Worm (Caenorhabditis elegans) whole organism, L1 larva: ENCODE measurements around the gene srz-54.

ENCODE experiments used
- C04F5.9 ChIP-seq: sonication (generic microtip); optimal IDR thresholded peaks from 2 replicates; lab custom pipeline; 2016; ENCODE audit warnings: missing genetic modification characterization, missing compliant biosample characterization
- C16A3.4 ChIP-seq: fragments of 150-350 bp; optimal IDR thresholded peaks from 2 replicates; lab custom pipeline; 2014; ENCODE audit warnings: missing biosample characterization, missing genetic modification characterization
- C34B4.2 ChIP-seq: sonication (generic microtip); optimal IDR thresholded peaks from 2 replicates; lab custom pipeline; 2017; ENCODE audit warnings: mild to moderate bottlenecking, missing genetic modification characterization, missing compliant biosample characterization
- aly-2 ChIP-seq: fragments of 150-350 bp; optimal IDR thresholded peaks from 2 replicates; lab custom pipeline; 2014; ENCODE audit warnings: missing biosample characterization, missing genetic modification characterization
- blmp-1 ChIP-seq: fragments of 150-350 bp; optimal IDR thresholded peaks from 2 replicates; lab custom pipeline; 2014; ENCODE audit warnings: missing biosample characterization, missing genetic modification characterization
- ceh-82 ChIP-seq, 3 experiments: fragments of 150-350 bp in 1 of 3; sonication (generic microtip) in 2 of 3; optimal IDR thresholded peaks; 2 replicates each; lab custom pipeline; 2014 to 2017; ENCODE audit warnings: missing biosample characterization in 3 of 3, missing genetic modification characterization in 3 of 3
- ceh-90 ChIP-seq: sonication (generic microtip); optimal IDR thresholded peaks from 2 replicates; lab custom pipeline; 2016; ENCODE audit warnings: missing genetic modification characterization, missing compliant biosample characterization
- efl-3 ChIP-seq: fragments of 200-800 bp; sonication (Bioruptor generic); optimal IDR thresholded peaks from 2 replicates; lab custom pipeline; 2018; ENCODE audit warnings: mild to moderate bottlenecking, missing genetic modification characterization, missing compliant biosample characterization
- egl-27 ChIP-seq, 2 experiments: fragments of 150-350 bp in 1 of 2; sonication (generic microtip); optimal IDR thresholded peaks; 3 replicates each; lab custom pipeline; 2017 to 2018; ENCODE audit warnings: missing biosample characterization in 2 of 2, missing genetic modification characterization in 2 of 2, missing genetic modification reagents in 2 of 2
- elt-2 ChIP-seq: sonication (generic microtip); optimal IDR thresholded peaks from 2 replicates; lab custom pipeline; 2016; ENCODE audit warnings: missing genetic modification characterization, mild to moderate bottlenecking, inconsistent platforms, missing compliant biosample characterization, missing genetic modification reagents
- ets-5 ChIP-seq: fragments of 200-800 bp; sonication (Bioruptor generic); IDR thresholded peaks from 2 replicates; pipeline ENCODE4 v1.3.6; 2022; ENCODE audit warnings: missing genetic modification characterization, missing compliant biosample characterization
- fkh-4 ChIP-seq: sonication (generic microtip); optimal IDR thresholded peaks from 2 replicates; lab custom pipeline; 2016; ENCODE audit warnings: missing compliant biosample characterization, missing genetic modification characterization, borderline replicate concordance
- fkh-8 ChIP-seq: sonication (generic microtip); optimal IDR thresholded peaks from 2 replicates; lab custom pipeline; 2016; ENCODE audit warnings: mild to moderate bottlenecking, missing genetic modification characterization, missing compliant biosample characterization
- fos-1 ChIP-seq: fragments of 150-350 bp; optimal IDR thresholded peaks from 2 replicates; lab custom pipeline; 2014; ENCODE audit warnings: missing biosample characterization, missing genetic modification characterization
- grh-1 ChIP-seq: fragments of 200-800 bp; sonication (Bioruptor generic); IDR thresholded peaks from 2 replicates; pipeline ENCODE4 v1.3.6; 2022; ENCODE audit warnings: missing genetic modification reagents, missing genetic modification characterization, missing compliant biosample characterization
- irx-1 ChIP-seq: sonication (generic microtip); optimal IDR thresholded peaks from 2 replicates; lab custom pipeline; 2016; ENCODE audit warnings: missing genetic modification characterization, missing compliant biosample characterization
- isw-1 ChIP-seq: fragments of 200-800 bp; sonication (Bioruptor generic); IDR thresholded peaks from 2 replicates; pipeline ENCODE4 v1.3.6; 2022; ENCODE audit warnings: missing genetic modification characterization, missing compliant biosample characterization
- jun-1 ChIP-seq: fragments of 150-350 bp; optimal IDR thresholded peaks from 2 replicates; lab custom pipeline; 2014; ENCODE audit warnings: missing biosample characterization, missing genetic modification reagents, missing genetic modification characterization
- lin-13 ChIP-seq: fragments of 150-350 bp; optimal IDR thresholded peaks from 2 replicates; lab custom pipeline; 2014; ENCODE audit warnings: missing biosample characterization, missing genetic modification reagents, missing genetic modification characterization
- lin-35 ChIP-seq, 2 experiments: fragments of 150-350 bp; optimal IDR thresholded peaks; 2 replicates each; lab custom pipeline; 2014; ENCODE audit warnings: missing biosample characterization in 2 of 2, missing genetic modification characterization in 2 of 2, missing genetic modification reagents in 2 of 2
- lin-39 ChIP-seq: fragments of 150-350 bp; optimal IDR thresholded peaks from 2 replicates; lab custom pipeline; 2014; ENCODE audit warnings: missing biosample characterization, missing genetic modification reagents, missing genetic modification characterization
- lir-3 ChIP-seq: sonication (generic microtip); optimal IDR thresholded peaks from 2 replicates; lab custom pipeline; 2016; ENCODE audit warnings: mild to moderate bottlenecking, missing genetic modification characterization, moderate library complexity, missing compliant biosample characterization; ENCODE audit not compliant: poor library complexity
- mab-9 ChIP-seq: fragments of 200-800 bp; sonication (Bioruptor generic); IDR thresholded peaks from 2 replicates; pipeline ENCODE4 v1.3.6; 2022; ENCODE audit warnings: missing genetic modification reagents, missing genetic modification characterization, missing compliant biosample characterization
- mdl-1 ChIP-seq, 2 experiments: fragments of 150-350 bp; optimal IDR thresholded peaks; 2 replicates each; lab custom pipeline; 2014 to 2017; ENCODE audit warnings: missing biosample characterization in 2 of 2, missing genetic modification characterization in 2 of 2, inconsistent platforms in 1 of 2
- mef-2 ChIP-seq: fragments of 150-350 bp; optimal IDR thresholded peaks from 2 replicates; lab custom pipeline; 2014; ENCODE audit warnings: missing biosample characterization, missing genetic modification characterization
- nhr-11 ChIP-seq: fragments of 150-350 bp; optimal IDR thresholded peaks from 2 replicates; lab custom pipeline; 2014; ENCODE audit warnings: missing biosample characterization, missing genetic modification characterization
- nhr-19 ChIP-seq: fragments of 200-800 bp; sonication (Bioruptor generic); conservative IDR thresholded peaks from 2 replicates; pipeline ENCODE4 v1.3.6; 2022; ENCODE audit warnings: missing genetic modification characterization, missing compliant biosample characterization
- nhr-237 ChIP-seq: fragments of 150-350 bp; optimal IDR thresholded peaks from 2 replicates; lab custom pipeline; 2014; ENCODE audit warnings: missing biosample characterization, missing genetic modification characterization
- nhr-47 ChIP-seq: sonication (generic microtip); optimal IDR thresholded peaks from 2 replicates; lab custom pipeline; 2016; ENCODE audit warnings: mild to moderate bottlenecking, missing genetic modification characterization, moderate library complexity, missing compliant biosample characterization
- nhr-71 ChIP-seq: sonication (generic microtip); optimal IDR thresholded peaks from 2 replicates; lab custom pipeline; 2016; ENCODE audit warnings: mild to moderate bottlenecking, missing genetic modification characterization, moderate library complexity, missing compliant biosample characterization
- nhr-77 ChIP-seq: fragments of 150-350 bp; optimal IDR thresholded peaks from 2 replicates; lab custom pipeline; 2014; ENCODE audit warnings: missing biosample characterization, missing genetic modification characterization
- nhr-84 ChIP-seq: sonication (generic microtip); optimal IDR thresholded peaks from 2 replicates; lab custom pipeline; 2017; ENCODE audit warnings: missing biosample characterization, missing genetic modification characterization
- nhr-90 ChIP-seq: sonication (generic microtip); optimal IDR thresholded peaks from 2 replicates; lab custom pipeline; 2016; ENCODE audit warnings: mild to moderate bottlenecking, missing genetic modification characterization, missing compliant biosample characterization; ENCODE audit not compliant: poor library complexity
- pqm-1 ChIP-seq: sonication (generic microtip); optimal IDR thresholded peaks from 3 replicates; lab custom pipeline; 2017; ENCODE audit warnings: missing biosample characterization, missing genetic modification characterization
- snpc-4 ChIP-seq: fragments of 150-350 bp; optimal IDR thresholded peaks from 2 replicates; lab custom pipeline; 2014; ENCODE audit warnings: missing biosample characterization, missing genetic modification characterization
- snu-23 ChIP-seq: sonication (generic microtip); optimal IDR thresholded peaks from 2 replicates; lab custom pipeline; 2016; ENCODE audit warnings: missing genetic modification characterization, missing compliant biosample characterization
- sox-4 ChIP-seq: sonication (generic microtip); optimal IDR thresholded peaks from 2 replicates; lab custom pipeline; 2016; ENCODE audit warnings: missing genetic modification characterization, missing compliant biosample characterization
- tlp-1 ChIP-seq: fragments of 150-350 bp; optimal IDR thresholded peaks from 2 replicates; lab custom pipeline; 2014; ENCODE audit warnings: missing biosample characterization, missing genetic modification characterization
- unc-130 ChIP-seq: fragments of 150-350 bp; optimal IDR thresholded peaks from 2 replicates; lab custom pipeline; 2017; ENCODE audit warnings: missing biosample characterization, missing genetic modification characterization, inconsistent platforms
- unc-98 ChIP-seq: fragments of 200-800 bp; sonication (Bioruptor generic); IDR thresholded peaks from 2 replicates; pipeline ENCODE4 v1.3.6; 2022; ENCODE audit warnings: missing genetic modification characterization, missing compliant biosample characterization
- xbp-1 ChIP-seq: sonication (generic microtip); optimal IDR thresholded peaks from 2 replicates; lab custom pipeline; 2016; ENCODE audit warnings: missing genetic modification characterization, missing compliant biosample characterization
- zip-4 ChIP-seq: fragments of 200-800 bp; sonication (Bioruptor generic); optimal IDR thresholded peaks from 2 replicates; lab custom pipeline; 2018; ENCODE audit warnings: mild to moderate bottlenecking, missing genetic modification characterization, moderate library complexity, missing compliant biosample characterization
- ztf-11 ChIP-seq, 2 experiments: sonication (generic microtip); optimal IDR thresholded peaks; 2 replicates each; lab custom pipeline; 2016 to 2017; ENCODE audit warnings: missing genetic modification characterization in 2 of 2, missing biosample characterization in 1 of 2, missing compliant biosample characterization in 1 of 2

The srz-54 gene

ce11 chrV:16992383-16992782 is 11.9 kb downstream of the srz-54 start:
- TF ChIP-seq fkh-8 (tag; lab: Kevin White, UChicago) (no peak), snpc-4 (no peak)

ce11 chrV:17000204-17000603 is 19.7 kb downstream of the srz-54 start, which contains the start of gene str-217:
str-217 (minus strand) TSS chrV:17000304.
- TF ChIP-seq ztf-11 (tag; optimal IDR thresholded peaks at IDR 0.05; lab: Kevin White, UChicago) (no peak), ceh-90 (tag; lab: Kevin White, UChicago) (no peak), irx-1 (no peak), lin-13 (GFP tag; lab: Kevin White, UChicago) (no peak), blmp-1 (no peak), nhr-19 (GFP tag; lab: Robert Waterston, UW) (no peak), fos-1 (tag; lab: Kevin White, UChicago) (no peak), nhr-47 (tag; lab: Kevin White, UChicago) (no peak), snu-23 (GFP tag; lab: Kevin White, UChicago) (no peak), isw-1 (GFP tag; lab: Robert Waterston, UW) (no peak), C34B4.2 (no peak), snpc-4 (no peak), lin-35 (GFP tag; optimal IDR thresholded peaks at IDR 0.05; lab: Kevin White, UChicago) (no peak)

- TF ChIP-seq nhr-84 (tag; lab: Kevin White, UChicago): no peak
- TF ChIP-seq fos-1 (tag; lab: Kevin White, UChicago): no peak
- TF ChIP-seq lin-35 (GFP tag; optimal IDR thresholded peaks at IDR 0.05; lab: Kevin White, UChicago): no peak
- no peak for TF ChIP-seq pqm-1
These were observed 20.2 kb downstream of the srz-54 start for ce11 chrV:17000635-17001034.

ce11 chrV:17001167-17001566 is 20.7 kb downstream of the srz-54 start, which contains the start of gene sri-9:
sri-9 (plus strand) TSS chrV:17001467.
- TF ChIP-seq unc-130: no peak
- TF ChIP-seq efl-3 (GFP tag; lab: Kevin White, UChicago): no peak
- TF ChIP-seq lir-3: no peak
- no peak for TF ChIP-seq lin-39 (tag; lab: Kevin White, UChicago)
- TF ChIP-seq sox-4 (tag; lab: Kevin White, UChicago): no peak
- TF ChIP-seq mdl-1 (tag; optimal IDR thresholded peaks at IDR 0.05; lab: Kevin White, UChicago): no peak
- TF ChIP-seq mab-9: no peak
- no peak for TF ChIP-seq pqm-1
- TF ChIP-seq nhr-77: no peak
- no peak for TF ChIP-seq C16A3.4 (tag; lab: Kevin White, UChicago)
- no peak for TF ChIP-seq unc-98
- TF ChIP-seq elt-2 (tag; lab: Kevin White, UChicago): no peak
- TF ChIP-seq grh-1: no peak
- no peak for TF ChIP-seq nhr-71 (tag; lab: Kevin White, UChicago)
- TF ChIP-seq tlp-1 (tag; lab: Kevin White, UChicago): no peak
- no peak for TF ChIP-seq nhr-47 (tag; lab: Kevin White, UChicago)
- TF ChIP-seq, all 84 proteins: peak for 0

- TF ChIP-seq egl-27 (tag; optimal IDR thresholded peaks at IDR 0.05; lab: Kevin White, UChicago): no peak
- no peak for TF ChIP-seq nhr-11 (tag; lab: Kevin White, UChicago)
- no peak for TF ChIP-seq C34B4.2
- no peak for TF ChIP-seq irx-1
- no peak for TF ChIP-seq unc-130
- TF ChIP-seq zip-4: no peak
- TF ChIP-seq ceh-82 (tag; optimal IDR thresholded peaks at IDR 0.05; lab: Kevin White, UChicago): no peak
- no peak for TF ChIP-seq ets-5 (GFP tag; lab: Robert Waterston, UW)
- no peak for TF ChIP-seq C04F5.9 (tag; lab: Kevin White, UChicago)
- TF ChIP-seq xbp-1 (tag; lab: Kevin White, UChicago): no peak
- no peak for TF ChIP-seq aly-2 (tag; lab: Kevin White, UChicago)
- TF ChIP-seq lin-39 (tag; lab: Kevin White, UChicago): no peak
- no peak for TF ChIP-seq fkh-4 (tag; lab: Kevin White, UChicago)
- TF ChIP-seq jun-1: no peak
- no peak for TF ChIP-seq mdl-1 (tag; optimal IDR thresholded peaks at IDR 0.05; lab: Kevin White, UChicago)
- no peak for TF ChIP-seq nhr-90
- no peak for TF ChIP-seq mef-2 (tag; lab: Kevin White, UChicago)
- TF ChIP-seq nhr-237 (tag; lab: Kevin White, UChicago): no peak
These were observed 24.7 kb downstream of the srz-54 start, which contains the start of gene srh-131 for ce11 chrV:17005189-17005588. srh-131 (plus strand) TSS chrV:17005489.
